Fruit fly (Drosophila melanogaster) whole organism, embryonic: Measurements from ENCODE around the gene Mms19.

Source experiments
- BEAF-32 ChIP-seq: fragments of 200-800 bp; sonication (Bioruptor generic); optimal IDR thresholded peaks from 3 replicates; lab custom pipeline; 2017; ENCODE audit warnings: missing biosample characterization, missing genetic modification characterization, mild to moderate bottlenecking, moderate library complexity, missing genetic modification reagents
- CG10274 ChIP-seq: fragments of 200-800 bp; sonication (Bioruptor generic); optimal IDR thresholded peaks from 3 replicates; lab custom pipeline; 2017; ENCODE audit warnings: missing biosample characterization, mild to moderate bottlenecking, missing genetic modification characterization
- CG10462 ChIP-seq: fragments of 200-800 bp; sonication (Bioruptor generic); optimal IDR thresholded peaks from 2 replicates; lab custom pipeline; 2016; ENCODE audit warnings: missing biosample characterization, missing genetic modification characterization
- CG10543 ChIP-seq: fragments of 200-800 bp; sonication (Bioruptor generic); optimal IDR thresholded peaks from 3 replicates; lab custom pipeline; 2017; ENCODE audit warnings: missing biosample characterization, mild to moderate bottlenecking, missing genetic modification characterization, moderate library complexity
- CG12071 ChIP-seq: fragments of 200-800 bp; sonication (Bioruptor generic); optimal IDR thresholded peaks from 3 replicates; lab custom pipeline; 2018; ENCODE audit warnings: missing biosample characterization, mild to moderate bottlenecking, missing genetic modification characterization
- CG13123 ChIP-seq: fragments of 200-800 bp; sonication (Bioruptor generic); optimal IDR thresholded peaks from 2 replicates; lab custom pipeline; 2016; ENCODE audit warnings: missing biosample characterization, missing genetic modification characterization
- CG13624 ChIP-seq: fragments of 200-800 bp; sonication (Bioruptor generic); optimal IDR thresholded peaks from 2 replicates; lab custom pipeline; 2016; ENCODE audit warnings: missing biosample characterization, missing genetic modification characterization
- CG13894 ChIP-seq: fragments of 200-800 bp; sonication (Bioruptor generic); optimal IDR thresholded peaks from 3 replicates; lab custom pipeline; 2018; ENCODE audit warnings: missing biosample characterization, mild to moderate bottlenecking, missing genetic modification characterization, moderate library complexity
- CG14860 ChIP-seq: fragments of 200-800 bp; sonication (Bioruptor generic); IDR thresholded peaks from 3 replicates; pipeline ENCODE4 v1.3.6; 2022; ENCODE audit warnings: missing biosample characterization, missing genetic modification characterization; ENCODE audit not compliant: partially characterized antibody
- CG1529 ChIP-seq: fragments of 200-800 bp; sonication (Bioruptor generic); optimal IDR thresholded peaks from 3 replicates; lab custom pipeline; 2018; ENCODE audit warnings: missing biosample characterization, missing genetic modification characterization
- CG1603 ChIP-seq: fragments of 200-800 bp; sonication (Bioruptor generic); optimal IDR thresholded peaks from 2 replicates; lab custom pipeline; 2019; ENCODE audit warnings: missing biosample characterization, mild to moderate bottlenecking, missing genetic modification characterization, moderate library complexity
- CG17385 ChIP-seq: fragments of 200-800 bp; sonication (Bioruptor generic); optimal IDR thresholded peaks from 3 replicates; lab custom pipeline; 2018; ENCODE audit warnings: missing biosample characterization, mild to moderate bottlenecking, missing genetic modification characterization
- CG18619 ChIP-seq: fragments of 200-800 bp; sonication (Bioruptor generic); optimal IDR thresholded peaks from 3 replicates; lab custom pipeline; 2017; ENCODE audit warnings: missing biosample characterization, mild to moderate bottlenecking, missing genetic modification characterization
- CG34376 ChIP-seq: fragments of 200-800 bp; sonication (Bioruptor generic); optimal IDR thresholded peaks from 2 replicates; lab custom pipeline; 2018; ENCODE audit warnings: missing biosample characterization, mild to moderate bottlenecking, missing genetic modification characterization
- CG3847 ChIP-seq: fragments of 200-800 bp; sonication (Bioruptor generic); IDR thresholded peaks from 2 replicates; pipeline ENCODE4 v1.3.6; 2022; ENCODE audit warnings: missing biosample characterization, missing genetic modification characterization
- CG4360 ChIP-seq: fragments of 200-800 bp; sonication (Bioruptor generic); IDR thresholded peaks from 2 replicates; pipeline ENCODE4 v1.3.6; 2022; ENCODE audit warnings: missing biosample characterization, missing genetic modification characterization
- CG7963 ChIP-seq: fragments of 200-800 bp; sonication (Bioruptor generic); IDR thresholded peaks from 3 replicates; pipeline ENCODE4 v1.3.6; 2022; ENCODE audit warnings: missing biosample characterization, missing genetic modification characterization; ENCODE audit not compliant: partially characterized antibody
- HLH3B ChIP-seq: fragments of 200-800 bp; sonication (Bioruptor generic); IDR thresholded peaks from 2 replicates; pipeline ENCODE4 v1.3.6; 2022; ENCODE audit warnings: missing biosample characterization, missing genetic modification characterization
- HLH4C ChIP-seq: fragments of 200-800 bp; sonication (Bioruptor generic); IDR thresholded peaks from 3 replicates; pipeline ENCODE4 v1.3.6; 2022; ENCODE audit warnings: missing biosample characterization, missing genetic modification characterization; ENCODE audit not compliant: partially characterized antibody
- Max ChIP-seq: fragments of 200-800 bp; sonication (Bioruptor generic); optimal IDR thresholded peaks from 2 replicates; lab custom pipeline; 2016; ENCODE audit warnings: missing biosample characterization, mild to moderate bottlenecking, missing genetic modification characterization
- Nf-YB ChIP-seq: fragments of 200-800 bp; sonication (Bioruptor generic); optimal IDR thresholded peaks from 3 replicates; lab custom pipeline; 2019; ENCODE audit warnings: missing biosample characterization, mild to moderate bottlenecking, missing genetic modification characterization, moderate library complexity
- Nf-YC ChIP-seq: fragments of 200-800 bp; optimal IDR thresholded peaks from 3 replicates; lab custom pipeline; 2019; ENCODE audit warnings: missing biosample characterization, mild to moderate bottlenecking, missing genetic modification characterization, moderate library complexity
- Optix ChIP-seq: fragments of 200-800 bp; sonication (Bioruptor generic); IDR thresholded peaks from 3 replicates; pipeline ENCODE4 v1.3.6; 2022; ENCODE audit warnings: missing biosample characterization, missing genetic modification characterization
- Scr ChIP-seq: fragments of 200-800 bp; sonication (Bioruptor generic); IDR thresholded peaks from 2 replicates; pipeline ENCODE4 v1.3.6; 2022; ENCODE audit warnings: missing biosample characterization, missing genetic modification characterization; ENCODE audit not compliant: partially characterized antibody
- Sry-δ ChIP-seq: fragments of 200-800 bp; sonication (Bioruptor generic); optimal IDR thresholded peaks from 2 replicates; lab custom pipeline; 2016; ENCODE audit warnings: missing biosample characterization, missing genetic modification characterization
- abd-A ChIP-seq: fragments of 200-800 bp; sonication (Bioruptor generic); optimal IDR thresholded peaks from 3 replicates; lab custom pipeline; 2019; ENCODE audit warnings: missing biosample characterization, mild to moderate bottlenecking, missing genetic modification characterization, moderate library complexity
- ase ChIP-seq: fragments of 200-800 bp; sonication (Bioruptor generic); IDR thresholded peaks from 3 replicates; pipeline ENCODE4 v1.3.6; 2022; ENCODE audit warnings: missing biosample characterization, missing genetic modification characterization
- cato ChIP-seq: fragments of 200-800 bp; sonication (Bioruptor generic); optimal IDR thresholded peaks from 2 replicates; lab custom pipeline; 2016; ENCODE audit warnings: missing biosample characterization, missing genetic modification characterization, borderline replicate concordance
- chinmo ChIP-seq: fragments of 200-800 bp; sonication (Bioruptor generic); IDR thresholded peaks from 4 replicates; pipeline ENCODE4 v1.3.6; 2022; ENCODE audit warnings: missing biosample characterization, missing genetic modification characterization; ENCODE audit not compliant: partially characterized antibody
- corto ChIP-seq: fragments of 200-800 bp; sonication (Bioruptor generic); optimal IDR thresholded peaks from 2 replicates; lab custom pipeline; 2016; ENCODE audit warnings: missing biosample characterization, mild to moderate bottlenecking, missing genetic modification characterization, moderate library complexity
- croc ChIP-seq: fragments of 200-800 bp; sonication (Bioruptor generic); conservative IDR thresholded peaks from 3 replicates; pipeline ENCODE4 v1.3.6; 2022; ENCODE audit warnings: missing biosample characterization, missing genetic modification characterization
- danr ChIP-seq: fragments of 200-800 bp; sonication (Bioruptor generic); IDR thresholded peaks from 2 replicates; pipeline ENCODE4 v1.3.6; 2022; ENCODE audit warnings: missing biosample characterization, missing genetic modification characterization
- emc ChIP-seq: fragments of 200-800 bp; sonication (Bioruptor generic); optimal IDR thresholded peaks from 2 replicates; lab custom pipeline; 2016; ENCODE audit warnings: missing biosample characterization, missing genetic modification characterization
- esg ChIP-seq: fragments of 200-800 bp; sonication (Bioruptor generic); conservative IDR thresholded peaks from 2 replicates; pipeline ENCODE4 v1.3.6; 2022; ENCODE audit warnings: missing biosample characterization, missing genetic modification characterization
- fd102C ChIP-seq: fragments of 200-800 bp; sonication (Bioruptor generic); optimal IDR thresholded peaks from 2 replicates; lab custom pipeline; 2018; ENCODE audit warnings: missing biosample characterization, mild to moderate bottlenecking, missing genetic modification characterization, moderate library complexity
- gfzf ChIP-seq: fragments of 200-800 bp; sonication (Bioruptor generic); optimal IDR thresholded peaks from 2 replicates; lab custom pipeline; 2016; ENCODE audit warnings: missing biosample characterization, mild to moderate bottlenecking, missing genetic modification characterization, moderate library complexity
- grau ChIP-seq: fragments of 200-800 bp; optimal IDR thresholded peaks from 3 replicates; lab custom pipeline; 2019; ENCODE audit warnings: missing biosample characterization, mild to moderate bottlenecking, missing genetic modification characterization, moderate library complexity
- hb ChIP-seq: fragments of 200-800 bp; sonication (Bioruptor generic); IDR thresholded peaks from 3 replicates; pipeline ENCODE4 v1.3.6; 2022; ENCODE audit warnings: missing biosample characterization, missing genetic modification characterization; ENCODE audit not compliant: partially characterized antibody
- hbn ChIP-seq: fragments of 200-800 bp; sonication (Bioruptor generic); IDR thresholded peaks from 2 replicates; pipeline ENCODE4 v1.3.6; 2022; ENCODE audit warnings: missing biosample characterization, missing genetic modification characterization; ENCODE audit not compliant: partially characterized antibody
- lmd ChIP-seq: fragments of 200-800 bp; sonication (Bioruptor generic); IDR thresholded peaks from 2 replicates; pipeline ENCODE4 v1.3.6; 2022; ENCODE audit warnings: missing biosample characterization, missing genetic modification characterization
- mam ChIP-seq: fragments of 200-800 bp; sonication (Bioruptor generic); optimal IDR thresholded peaks from 3 replicates; lab custom pipeline; 2016; ENCODE audit warnings: missing biosample characterization, missing genetic modification characterization
- nerfin-2 ChIP-seq: fragments of 200-800 bp; sonication (Bioruptor generic); IDR thresholded peaks from 2 replicates; pipeline ENCODE4 v1.3.6; 2022; ENCODE audit warnings: missing biosample characterization, missing genetic modification characterization; ENCODE audit not compliant: partially characterized antibody
- pzg ChIP-seq: fragments of 200-800 bp; sonication (Bioruptor generic); optimal IDR thresholded peaks from 3 replicates; lab custom pipeline; 2018; ENCODE audit warnings: missing biosample characterization, mild to moderate bottlenecking, missing genetic modification characterization, moderate library complexity
- slbo ChIP-seq: fragments of 200-800 bp; sonication (Bioruptor generic); IDR thresholded peaks from 2 replicates; pipeline ENCODE4 v1.3.6; 2022; ENCODE audit warnings: missing biosample characterization, missing genetic modification characterization
- so ChIP-seq: fragments of 200-800 bp; sonication (Bioruptor generic); IDR thresholded peaks from 3 replicates; pipeline ENCODE4 v1.3.6; 2022; ENCODE audit warnings: missing biosample characterization, missing genetic modification characterization
- stc ChIP-seq: fragments of 200-800 bp; sonication (Bioruptor generic); IDR thresholded peaks from 2 replicates; pipeline ENCODE4 v1.3.6; 2022; ENCODE audit warnings: missing biosample characterization, missing genetic modification characterization
- stwl ChIP-seq: fragments of 200-800 bp; sonication (Bioruptor generic); optimal IDR thresholded peaks from 3 replicates; lab custom pipeline; 2018; ENCODE audit warnings: missing biosample characterization, mild to moderate bottlenecking, missing genetic modification characterization, moderate library complexity
- wek ChIP-seq: fragments of 200-800 bp; sonication (Bioruptor generic); optimal IDR thresholded peaks from 3 replicates; lab custom pipeline; 2018; ENCODE audit warnings: missing biosample characterization, mild to moderate bottlenecking, missing genetic modification characterization, moderate library complexity

Gene Mms19

dm6 chr3R:5217278-5217714 is 15.0 kb upstream of the Mms19 start, which contains the start of gene cno (continued):
- TF ChIP-seq slbo (peak; percentile 33; the same call in 1 of the 2 replicates), Nf-YC (tag; lab: Kevin White, UChicago) (peak; percentile 24), CG34376 (GFP tag; lab: Kevin White, UChicago) (peak; percentile 28), CG18619 (GFP tag; lab: Kevin White, UChicago) (peak; percentile 1), CG14860 (GFP tag; lab: Robert Waterston, UW) (peak; percentile 21; the same call in 1 of the 3 replicates), Scr (GFP tag; lab: Robert Waterston, UW) (0 out of 2 replicates have a peak, but pooled peaks have one; percentile 22), CG13894 (tag; lab: Kevin White, UChicago) (peak; percentile 42)

- TF ChIP-seq mam (no peak), HLH3B (GFP tag; lab: Robert Waterston, UW) (no peak), chinmo (GFP tag; lab: Robert Waterston, UW) (peak; percentile 66; the same call in 1 of the 4 replicates), CG10543 (GFP tag; lab: Kevin White, UChicago) (no peak), hbn (GFP tag; lab: Robert Waterston, UW) (peak; percentile 30; the same call in 1 of the 2 replicates), wek (GFP tag; lab: Kevin White, UChicago) (no peak), esg (GFP tag; lab: Robert Waterston, UW) (no peak), Nf-YB (GFP tag; lab: Kevin White, UChicago) (no peak), fd102C (GFP tag; lab: Kevin White, UChicago) (no peak), nerfin-2 (GFP tag; lab: Robert Waterston, UW) (no peak), CG17385 (GFP tag; lab: Kevin White, UChicago) (no peak), ase (GFP tag; lab: Robert Waterston, UW) (no peak), Sry-δ (GFP tag; lab: Kevin White, UChicago) (peak; percentile 80), hb (no peak), emc (GFP tag; lab: Kevin White, UChicago) (no peak), cato (no peak), croc (GFP tag; lab: Robert Waterston, UW) (no peak), abd-A (tag; lab: Kevin White, UChicago) (no peak), danr (no peak), Optix (no peak), CG7963 (GFP tag; lab: Robert Waterston, UW) (peak; percentile 63; the same call in 2 of the 3 replicates), BEAF-32 (GFP tag; lab: Kevin White, UChicago) (peak; percentile 63), CG1529 (GFP tag; lab: Kevin White, UChicago) (no peak), CG34376 (GFP tag; lab: Kevin White, UChicago) (no peak), CG13123 (no peak), lmd (GFP tag; lab: Robert Waterston, UW) (no peak), HLH4C (GFP tag; lab: Robert Waterston, UW) (0 out of 3 replicates have a peak, but pooled peaks have one; percentile 34), stc (GFP tag; lab: Robert Waterston, UW) (no peak), so (GFP tag; lab: Robert Waterston, UW) (no peak), gfzf (GFP tag; lab: Kevin White, UChicago) (peak; percentile 60), corto (GFP tag; lab: Kevin White, UChicago) (no peak), CG4360 (GFP tag; lab: Robert Waterston, UW) (no peak), CG12071 (GFP tag; lab: Kevin White, UChicago) (no peak), stwl (tag; lab: Kevin White, UChicago) (peak; percentile 3), grau (tag; lab: Kevin White, UChicago) (no peak), pzg (GFP tag; lab: Kevin White, UChicago) (peak; percentile 71), CG10274 (GFP tag; lab: Kevin White, UChicago) (no peak), CG1603 (peak; percentile 28), CG10462 (no peak), CG13624 (GFP tag; lab: Kevin White, UChicago) (no peak), Max (GFP tag; lab: Kevin White, UChicago) (no peak), CG3847 (GFP tag; lab: Robert Waterston, UW) (no peak)
Observed at dm6 chr3R:5219466-5219865, 12.9 kb upstream of the Mms19 start, which contains the start of the genes Prosbeta2R2 and CG1116. Gene Prosbeta2R2, minus strand, starts transcription at chr3R:5219528. Gene CG1116, plus strand, starts transcription at chr3R:5219657.
